Fruit fly (Drosophila melanogaster): ENCODE measurements around the gene CG34116.

Gene CG34116

DNA sequence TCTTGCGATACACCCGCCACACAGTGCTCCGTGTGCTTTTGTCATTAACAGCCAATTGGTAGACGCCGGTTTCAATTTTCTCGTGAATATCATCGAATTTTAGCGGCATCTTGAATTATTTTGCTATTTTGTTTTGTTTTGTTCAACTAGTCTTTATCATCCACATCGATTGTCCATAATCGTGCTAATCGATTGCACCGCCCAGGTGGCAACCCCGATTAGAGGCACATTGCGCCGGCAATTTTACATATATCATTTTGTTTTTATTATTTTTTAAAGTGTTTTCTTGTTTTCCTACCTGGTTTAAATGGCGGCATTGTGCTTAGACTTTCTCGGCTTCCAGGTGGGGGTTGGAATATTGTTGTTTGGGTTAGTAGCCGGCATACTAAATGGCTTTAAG is at the start of gene CG34116:
CG34116 (minus strand) TSS at position 142 of the 400 bp plus-strand sequence.
- TF ChIP-seq brk (GFP tag; optimal IDR thresholded peaks at IDR 0.05) (no peak), pan (optimal IDR thresholded peaks at IDR 0.05) (no peak), rgr (GFP tag; optimal IDR thresholded peaks at IDR 0.05) (no peak), woc (GFP tag; optimal IDR thresholded peaks at IDR 0.05) (no peak), CG9705 (GFP tag; optimal IDR thresholded peaks at IDR 0.05) (no peak), CG32264 (GFP tag; optimal IDR thresholded peaks at IDR 0.05) (no peak), Mio (GFP tag; optimal IDR thresholded peaks at IDR 0.05) (no peak), sv (GFP tag; optimal IDR thresholded peaks at IDR 0.05) (no peak), br (GFP tag; optimal IDR thresholded peaks at IDR 0.05) (no peak)

DNA sequence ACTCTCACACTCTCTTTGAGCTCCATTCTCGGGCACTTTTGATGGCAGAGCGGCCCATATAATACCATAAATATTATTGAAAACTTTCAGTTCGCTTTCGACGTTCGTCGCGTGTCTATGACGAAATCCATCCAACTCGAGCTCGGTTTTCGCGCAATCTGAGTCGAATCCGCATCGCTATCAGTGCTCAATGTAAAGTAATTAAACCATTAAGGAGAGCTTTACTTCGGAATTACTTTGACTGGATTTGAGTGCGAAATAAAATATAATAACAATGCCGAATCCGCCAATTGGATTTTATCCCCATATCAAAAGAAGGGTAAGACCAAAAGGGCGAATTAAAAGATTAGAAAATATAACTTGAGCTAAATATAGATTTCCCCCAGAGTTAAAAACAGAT is 42.2 kb upstream of the CG34116 start:
- TF ChIP-seq Dif (GFP tag; optimal IDR thresholded peaks at IDR 0.05; ENCODE audit: partially characterized antibody) (no peak), h (GFP tag; optimal IDR thresholded peaks at IDR 0.05) (no peak), Vsx2 (GFP tag; optimal IDR thresholded peaks at IDR 0.05; ENCODE audit: partially characterized antibody) (no peak), usp (GFP tag; optimal IDR thresholded peaks at IDR 0.05) (no peak)

dm6 chr3L:19846960-19847359 is 41.1 kb upstream of the CG34116 start:
- peak in 1 of 2 experiments; percentile 2 for TF ChIP-seq foxo (GFP tag; optimal IDR thresholded peaks at IDR 0.05)
- TF ChIP-seq psq (GFP tag; optimal IDR thresholded peaks at IDR 0.05), result no peak
- no peak for TF ChIP-seq Abd-B (GFP tag; optimal IDR thresholded peaks at IDR 0.05)
- no peak for TF ChIP-seq dl (GFP tag; optimal IDR thresholded peaks at IDR 0.05; ENCODE audit: insufficient read depth in 1 of 2, partially characterized antibody in 2 of 2)
- no peak for TF ChIP-seq CrebA (GFP tag; optimal IDR thresholded peaks at IDR 0.05; ENCODE audit: borderline replicate concordance)
- TF ChIP-seq Hr83 (GFP tag; optimal IDR thresholded peaks at IDR 0.05; ENCODE audit: poor library complexity, severe bottlenecking), result peak; percentile 88
- TF ChIP-seq tai (GFP tag; optimal IDR thresholded peaks at IDR 0.05), result no peak
- no peak for TF ChIP-seq Hnf4 (GFP tag; optimal IDR thresholded peaks at IDR 0.05)
- no peak for TF ChIP-seq GATAd (GFP tag; optimal IDR thresholded peaks at IDR 0.05)

DNA sequence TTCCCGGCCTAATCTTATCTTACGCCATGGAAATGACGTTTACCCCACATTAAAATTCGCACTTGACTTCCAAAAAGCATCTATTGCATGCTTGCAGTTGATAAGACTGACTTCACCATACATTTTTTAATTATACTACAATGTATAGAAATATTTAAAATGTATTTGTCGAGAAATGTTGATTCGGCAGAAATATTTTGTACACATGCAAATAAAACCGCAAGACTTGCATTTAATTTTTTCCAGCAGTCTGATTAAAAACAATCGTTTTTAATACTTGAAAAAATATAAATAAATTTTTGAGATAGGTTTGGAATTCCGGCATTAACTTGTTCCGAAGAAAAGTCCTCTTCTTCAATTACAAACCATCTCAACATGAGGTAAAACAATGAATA is 40.1 kb upstream of the CG34116 start:
- no peak for TF ChIP-seq Sp1 (GFP tag; optimal IDR thresholded peaks at IDR 0.05)
- no peak for TF ChIP-seq Hr83 (GFP tag; optimal IDR thresholded peaks at IDR 0.05; ENCODE audit: poor library complexity, severe bottlenecking)
- TF ChIP-seq Rel (GFP tag; optimal IDR thresholded peaks at IDR 0.05), result no peak
- peak; percentile 35 for TF ChIP-seq Rel (tag; optimal IDR thresholded peaks at IDR 0.05)
- TF ChIP-seq ey (GFP tag; optimal IDR thresholded peaks at IDR 0.05), result no peak
- no peak for TF ChIP-seq Abd-B (GFP tag; optimal IDR thresholded peaks at IDR 0.05)

- no peak for TF ChIP-seq fru (GFP tag; optimal IDR thresholded peaks at IDR 0.05)
- no peak for TF ChIP-seq foxo (GFP tag; optimal IDR thresholded peaks at IDR 0.05)
- peak; percentile 24 for TF ChIP-seq Hr83 (GFP tag; optimal IDR thresholded peaks at IDR 0.05; ENCODE audit: poor library complexity, severe bottlenecking)
- TF ChIP-seq ey (GFP tag; optimal IDR thresholded peaks at IDR 0.05), result peak; percentile 6
- TF ChIP-seq usp (GFP tag; optimal IDR thresholded peaks at IDR 0.05), result no peak
- TF ChIP-seq psq (GFP tag; optimal IDR thresholded peaks at IDR 0.05), result peak; percentile 8
These were observed 39.4 kb upstream of the CG34116 start, which contains the start of gene Papss for dm6 chr3L:19845047-19845906. Papss (plus strand) TSS chr3L:19845293.

DNA sequence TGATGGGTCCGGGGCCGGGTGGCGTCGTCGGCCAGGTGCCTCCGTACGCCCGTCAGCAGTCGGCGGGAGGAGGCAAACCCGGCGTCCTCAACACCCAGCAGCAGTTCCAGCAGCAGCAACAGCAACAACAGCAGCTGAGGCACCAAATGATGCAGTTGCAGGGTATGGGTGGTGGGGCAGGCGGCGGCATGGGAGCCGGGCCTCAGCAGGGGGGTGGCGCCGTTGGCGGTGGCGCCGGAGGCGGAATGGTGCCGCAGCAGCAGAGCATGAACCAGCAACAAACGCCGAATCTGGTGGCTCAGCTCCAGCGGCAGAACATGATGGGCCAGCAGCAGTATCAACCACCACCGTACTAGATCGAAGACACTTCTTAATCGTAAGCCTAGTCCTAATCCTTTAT is 38.7 kb upstream of the CG34116 start:
- TF ChIP-seq Dif (GFP tag; optimal IDR thresholded peaks at IDR 0.05; ENCODE audit: partially characterized antibody) (no peak), jim (GFP tag; optimal IDR thresholded peaks at IDR 0.05) (no peak), Dfd (GFP tag; optimal IDR thresholded peaks at IDR 0.05) (peak; percentile 96), Hnf4 (GFP tag; optimal IDR thresholded peaks at IDR 0.05) (no peak), HLH106 (tag; optimal IDR thresholded peaks at IDR 0.05) (no peak), psq (GFP tag; optimal IDR thresholded peaks at IDR 0.05) (no peak), Abd-B (GFP tag; optimal IDR thresholded peaks at IDR 0.05) (no peak), Hr78 (GFP tag; optimal IDR thresholded peaks at IDR 0.05) (no peak)
